Fruit fly (Drosophila melanogaster): ENCODE measurements around the gene CG17260.

Gene CG17260

DNA sequence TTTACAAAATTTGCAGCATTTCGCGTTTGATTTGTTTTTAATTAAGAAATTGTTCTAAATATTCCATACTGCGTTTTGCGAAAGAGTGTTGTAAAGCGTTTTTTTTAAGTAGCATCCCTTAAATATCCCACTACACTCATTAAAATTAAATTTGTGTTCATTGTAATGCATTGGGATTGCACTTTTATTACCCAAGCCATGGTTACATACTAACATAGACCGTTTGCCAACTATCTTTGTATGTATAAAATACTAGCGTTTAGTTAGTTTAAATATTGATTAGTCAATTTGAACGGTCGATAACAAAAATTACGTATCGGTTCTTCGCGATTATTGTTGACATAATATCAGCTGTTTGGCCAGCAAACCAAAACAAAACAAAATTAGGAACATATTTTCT is 2.7 kb downstream of the CG17260 start, which contains the start of the genes cnir and CG17221 (continued):
- peak; percentile 59 for TF ChIP-seq CG13287 (GFP tag; IDR thresholded peaks at IDR 0.05; ENCODE audit: partially characterized antibody)
- TF ChIP-seq al (GFP tag; IDR thresholded peaks at IDR 0.05) = no peak
- no peak for TF ChIP-seq D (optimal IDR thresholded peaks at IDR 0.05)
- peak; percentile 38 for TF ChIP-seq D (GFP tag; optimal IDR thresholded peaks at IDR 0.05)
- peak; percentile 27 for TF ChIP-seq eyg (GFP tag; optimal IDR thresholded peaks at IDR 0.05)
- TF ChIP-seq CG6683 (GFP tag; optimal IDR thresholded peaks at IDR 0.05) = no peak
- TF ChIP-seq sc (optimal IDR thresholded peaks at IDR 0.05) = no peak
- no peak for TF ChIP-seq sc (GFP tag; optimal IDR thresholded peaks at IDR 0.05)
- TF ChIP-seq CG8359 (GFP tag; optimal IDR thresholded peaks at IDR 0.05; ENCODE audit: borderline replicate concordance) = no peak
- 0 out of 2 replicates have a peak, but pooled peaks have one; percentile 27 for TF ChIP-seq nerfin-2 (GFP tag; IDR thresholded peaks at IDR 0.05; ENCODE audit: partially characterized antibody)
- peak; percentile 18 for TF ChIP-seq CG33557 (GFP tag; optimal IDR thresholded peaks at IDR 0.05)
- no peak for TF ChIP-seq CG15479 (GFP tag; optimal IDR thresholded peaks at IDR 0.05)
- peak; percentile 9 for TF ChIP-seq salm (tag; optimal IDR thresholded peaks at IDR 0.05)
- peak; percentile 56 for TF ChIP-seq CG9727 (GFP tag; optimal IDR thresholded peaks at IDR 0.05)
- TF ChIP-seq wek (GFP tag; optimal IDR thresholded peaks at IDR 0.05) = no peak
- TF ChIP-seq HLHmδ (GFP tag; optimal IDR thresholded peaks at IDR 0.05) = no peak
- peak; percentile 42 for TF ChIP-seq CG10366 (GFP tag; IDR thresholded peaks at IDR 0.05)
- TF ChIP-seq CG11695 (GFP tag; IDR thresholded peaks at IDR 0.05) = peak; percentile 48; the same call in 1 of the 3 replicates
- no peak for TF ChIP-seq CG2129 (GFP tag; IDR thresholded peaks at IDR 0.05; ENCODE audit: partially characterized antibody)
- TF ChIP-seq danr (GFP tag; IDR thresholded peaks at IDR 0.05) = no peak
- no peak for TF ChIP-seq Vsx1 (GFP tag; optimal IDR thresholded peaks at IDR 0.05)
- TF ChIP-seq ro (GFP tag; IDR thresholded peaks at IDR 0.05) = no peak
- peak; percentile 55 for TF ChIP-seq CG12236 (GFP tag; optimal IDR thresholded peaks at IDR 0.05)
- no peak for TF ChIP-seq Dfd (GFP tag; optimal IDR thresholded peaks at IDR 0.05)
- no peak for TF ChIP-seq CG11093 (GFP tag; IDR thresholded peaks at IDR 0.05)
- no peak for TF ChIP-seq Hr78 (GFP tag; optimal IDR thresholded peaks at IDR 0.05)
- peak; percentile 68 for TF ChIP-seq CG3281 (GFP tag; optimal IDR thresholded peaks at IDR 0.05)
- peak; percentile 69 for TF ChIP-seq pum (GFP tag; optimal IDR thresholded peaks at IDR 0.05)
- no peak for TF ChIP-seq cad (GFP tag; optimal IDR thresholded peaks at IDR 0.05)
- peak; percentile 42 for TF ChIP-seq CTCF (GFP tag; optimal IDR thresholded peaks at IDR 0.05)
- TF ChIP-seq psq (GFP tag; optimal IDR thresholded peaks at IDR 0.05) = no peak
- peak; percentile 23 for TF ChIP-seq CG8388 (GFP tag; optimal IDR thresholded peaks at IDR 0.05)
- TF ChIP-seq twi (tag; optimal IDR thresholded peaks at IDR 0.05) = peak; percentile 35
- peak; percentile 75 for TF ChIP-seq nmo (GFP tag; optimal IDR thresholded peaks at IDR 0.05)
- TF ChIP-seq Jarid2 (GFP tag; optimal IDR thresholded peaks at IDR 0.05) = no peak
- TF ChIP-seq sisA (GFP tag; IDR thresholded peaks at IDR 0.05) = no peak; the same call in 1 of the 2 replicates
- no peak for TF ChIP-seq ATbp (GFP tag; optimal IDR thresholded peaks at IDR 0.05)
- no peak for TF ChIP-seq chinmo (GFP tag; IDR thresholded peaks at IDR 0.05; ENCODE audit: partially characterized antibody)
- peak; percentile 40 for TF ChIP-seq CG1602 (GFP tag; optimal IDR thresholded peaks at IDR 0.05)
- no peak for TF ChIP-seq TFAM (GFP tag; optimal IDR thresholded peaks at IDR 0.05)
- peak; percentile 59 for TF ChIP-seq CG34376 (GFP tag; optimal IDR thresholded peaks at IDR 0.05)
- TF ChIP-seq Max (GFP tag; optimal IDR thresholded peaks at IDR 0.05) = peak; percentile 77
- TF ChIP-seq Atf6 (GFP tag; IDR thresholded peaks at IDR 0.05) = peak; percentile 50; the same call in 1 of the 2 replicates
- TF ChIP-seq CG2199 (GFP tag; IDR thresholded peaks at IDR 0.05) = 0 out of 3 replicates have a peak, but pooled peaks have one; percentile 18
- peak; percentile 63 for TF ChIP-seq CG8944 (GFP tag; optimal IDR thresholded peaks at IDR 0.05)
- TF ChIP-seq ash1 (GFP tag; optimal IDR thresholded peaks at IDR 0.05) = no peak
- no peak for TF ChIP-seq CG4730 (GFP tag; IDR thresholded peaks at IDR 0.05)
- peak; percentile 43 for TF ChIP-seq CG3838 (GFP tag; optimal IDR thresholded peaks at IDR 0.05)
- no peak for TF ChIP-seq Stat92E (GFP tag; optimal IDR thresholded peaks at IDR 0.05)
- TF ChIP-seq CG11723 (GFP tag; optimal IDR thresholded peaks at IDR 0.05) = peak; percentile 34
- peak; percentile 60 for TF ChIP-seq Camta (GFP tag; optimal IDR thresholded peaks at IDR 0.05)

All from whole organism, embryonic.